Worm (Caenorhabditis elegans) whole organism, late embryonic: ENCODE results near the gene ilcr-1.
A peak's percentile ranks its signal among the peaks of the same experiment; 100 is the strongest.

Experiments used
- K02D7.2 ChIP-seq: sonication (generic microtip); optimal IDR thresholded peaks from 2 replicates; lab custom pipeline; 2017; ENCODE audit warnings: mild to moderate bottlenecking, missing genetic modification characterization, missing compliant biosample characterization
- K09A11.1 ChIP-seq: sonication (generic microtip); optimal IDR thresholded peaks from 2 replicates; lab custom pipeline; 2017; ENCODE audit warnings: antibody characterized with exemption, mild to moderate bottlenecking, missing genetic modification characterization, missing compliant biosample characterization; ENCODE audit not compliant: insufficient read depth
- Y22D7AL.16 ChIP-seq: sonication (generic microtip); optimal IDR thresholded peaks from 2 replicates; lab custom pipeline; 2016; ENCODE audit warnings: missing genetic modification characterization, missing compliant biosample characterization
- ceh-14 ChIP-seq: sonication (generic microtip); optimal IDR thresholded peaks from 2 replicates; lab custom pipeline; 2016; ENCODE audit warnings: missing genotype, missing genetic modification characterization, missing compliant biosample characterization
- ceh-18 ChIP-seq: sonication (generic microtip); optimal IDR thresholded peaks from 2 replicates; lab custom pipeline; 2016; ENCODE audit warnings: missing genetic modification characterization, missing compliant biosample characterization
- ceh-2 ChIP-seq: sonication (generic microtip); optimal IDR thresholded peaks from 2 replicates; lab custom pipeline; 2016; ENCODE audit warnings: missing genotype, missing genetic modification characterization, missing compliant biosample characterization
- ceh-24 ChIP-seq: sonication (generic microtip); optimal IDR thresholded peaks from 2 replicates; lab custom pipeline; 2016; ENCODE audit warnings: mild to moderate bottlenecking, missing genetic modification characterization, missing compliant biosample characterization
- ceh-31 ChIP-seq: sonication (generic microtip); optimal IDR thresholded peaks from 2 replicates; lab custom pipeline; 2016; ENCODE audit warnings: missing genetic modification characterization, missing compliant biosample characterization
- ceh-45 ChIP-seq: fragments of 200-800 bp; sonication (Bioruptor generic); IDR thresholded peaks from 2 replicates; pipeline ENCODE4 v1.3.6; 2022; ENCODE audit warnings: missing genetic modification reagents, missing genetic modification characterization, missing compliant biosample characterization
- ceh-9 ChIP-seq: sonication (generic microtip); optimal IDR thresholded peaks from 2 replicates; lab custom pipeline; 2016; ENCODE audit warnings: mild to moderate bottlenecking, missing genetic modification characterization, inconsistent platforms, missing compliant biosample characterization
- ets-4 ChIP-seq: sonication (generic microtip); optimal IDR thresholded peaks from 2 replicates; lab custom pipeline; 2016; ENCODE audit warnings: missing genetic modification characterization, missing compliant biosample characterization
- hlh-15 ChIP-seq: sonication (generic microtip); optimal IDR thresholded peaks from 2 replicates; lab custom pipeline; 2016; ENCODE audit warnings: missing genetic modification characterization, missing compliant biosample characterization
- hlh-30 ChIP-seq: sonication (generic microtip); optimal IDR thresholded peaks from 2 replicates; lab custom pipeline; 2017; ENCODE audit warnings: antibody characterized with exemption, missing genetic modification characterization, missing compliant biosample characterization; ENCODE audit not compliant: insufficient read depth
- hlh-6 ChIP-seq: sonication (generic microtip); optimal IDR thresholded peaks from 2 replicates; lab custom pipeline; 2016; ENCODE audit warnings: missing genotype, missing genetic modification characterization, missing compliant biosample characterization
- mec-3 ChIP-seq: sonication (generic microtip); optimal IDR thresholded peaks from 2 replicates; lab custom pipeline; 2016; ENCODE audit warnings: borderline replicate concordance, missing genetic modification characterization, missing compliant biosample characterization
- nfya-1 ChIP-seq: sonication (generic microtip); optimal IDR thresholded peaks from 2 replicates; lab custom pipeline; 2017; ENCODE audit warnings: missing genetic modification characterization, mild to moderate bottlenecking, missing compliant biosample characterization, antibody characterized with exemption, moderate library complexity
- npax-4 ChIP-seq: sonication (generic microtip); optimal IDR thresholded peaks from 2 replicates; lab custom pipeline; 2016; ENCODE audit warnings: missing genetic modification characterization, missing compliant biosample characterization
- pat-9 ChIP-seq: fragments of 200-800 bp; sonication (Bioruptor generic); optimal IDR thresholded peaks from 2 replicates; lab custom pipeline; 2018; ENCODE audit warnings: mild to moderate bottlenecking, missing genetic modification characterization, moderate library complexity, missing compliant biosample characterization
- pros-1 ChIP-seq: fragments of 150-350 bp; optimal IDR thresholded peaks from 2 replicates; lab custom pipeline; 2014; ENCODE audit warnings: missing biosample characterization, missing genetic modification reagents, missing genetic modification characterization
- sdc-2 ChIP-seq: sonication (generic microtip); optimal IDR thresholded peaks from 2 replicates; lab custom pipeline; 2016; ENCODE audit warnings: missing genotype, missing genetic modification characterization, missing compliant biosample characterization
- sox-2 ChIP-seq: fragments of 200-800 bp; sonication (Bioruptor generic); IDR thresholded peaks from 2 replicates; pipeline ENCODE4 v1.3.6; 2022; ENCODE audit warnings: missing genetic modification reagents, missing genetic modification characterization, missing compliant biosample characterization
- tbx-2 ChIP-seq: sonication (generic microtip); optimal IDR thresholded peaks from 2 replicates; lab custom pipeline; 2016; ENCODE audit warnings: missing genetic modification characterization, missing compliant biosample characterization
- unc-42 ChIP-seq: sonication (generic microtip); optimal IDR thresholded peaks from 2 replicates; lab custom pipeline; 2016; ENCODE audit warnings: missing genotype, missing genetic modification characterization, missing compliant biosample characterization
- unc-55 ChIP-seq: sonication (generic microtip); optimal IDR thresholded peaks from 2 replicates; lab custom pipeline; 2017; ENCODE audit warnings: missing biosample characterization, missing genetic modification reagents, missing genetic modification characterization
- unc-86 ChIP-seq: sonication (generic microtip); optimal IDR thresholded peaks from 2 replicates; lab custom pipeline; 2016; ENCODE audit warnings: missing genetic modification characterization, missing compliant biosample characterization
- zip-5 ChIP-seq: sonication (generic microtip); optimal IDR thresholded peaks from 2 replicates; lab custom pipeline; 2016; ENCODE audit warnings: missing genetic modification characterization, missing compliant biosample characterization

The ilcr-1 gene

DNA sequence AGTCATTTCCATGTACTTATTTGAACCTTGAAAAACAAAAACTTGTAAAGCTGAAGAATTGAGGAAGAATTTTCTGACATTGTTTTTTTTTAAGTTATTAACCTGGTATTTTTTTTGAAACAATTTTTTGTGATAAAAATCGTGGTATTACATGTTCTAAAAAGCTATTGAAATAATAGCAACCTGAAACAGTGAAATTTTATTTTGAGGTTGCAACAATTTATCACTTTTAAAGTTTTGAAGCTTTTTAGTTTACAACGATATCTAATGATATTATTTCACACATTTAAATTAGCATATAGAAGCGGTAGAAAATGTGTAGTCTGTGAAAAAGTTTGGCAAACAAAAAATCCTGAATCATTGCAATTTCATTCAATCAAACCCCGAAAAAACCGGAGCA lies 18.7 kb upstream of the ilcr-1 start:
- TF ChIP-seq ceh-14 (tag; lab: Kevin White, UChicago): no peak

DNA sequence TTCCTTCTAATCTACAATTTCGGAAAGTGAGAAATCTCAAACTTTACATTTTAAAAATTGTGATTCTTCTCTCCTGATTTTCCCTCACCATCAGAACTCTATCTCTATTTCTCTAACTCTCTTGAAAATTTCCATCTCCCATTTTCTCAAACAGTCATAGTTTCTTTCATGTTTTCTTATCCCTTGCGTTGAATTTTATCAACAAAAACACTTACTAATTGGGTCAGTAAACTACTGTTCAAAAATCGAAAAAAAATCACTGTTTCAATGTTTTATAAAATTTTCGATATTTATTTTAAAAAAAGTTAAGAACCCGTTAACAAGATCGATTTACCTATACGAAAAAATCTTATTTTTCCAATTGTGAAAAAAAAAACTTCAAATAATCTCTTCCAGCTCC lies 17.1 kb upstream of the ilcr-1 start:
- TF ChIP-seq hlh-30 (tag; lab: Kevin White, UChicago) (no peak), pros-1 (tag; lab: Kevin White, UChicago) (no peak), zip-5 (tag; lab: Kevin White, UChicago) (no peak), ceh-45 (no peak), sdc-2 (tag; lab: Kevin White, UChicago) (no peak), mec-3 (tag; lab: Kevin White, UChicago) (no peak), unc-55 (GFP tag; lab: Kevin White, UChicago) (no peak), hlh-15 (tag; lab: Kevin White, UChicago) (no peak), pat-9 (no peak), tbx-2 (no peak), hlh-6 (tag; lab: Kevin White, UChicago) (no peak), ets-4 (tag; lab: Kevin White, UChicago) (no peak), K02D7.2 (tag; lab: Kevin White, UChicago) (no peak)

DNA sequence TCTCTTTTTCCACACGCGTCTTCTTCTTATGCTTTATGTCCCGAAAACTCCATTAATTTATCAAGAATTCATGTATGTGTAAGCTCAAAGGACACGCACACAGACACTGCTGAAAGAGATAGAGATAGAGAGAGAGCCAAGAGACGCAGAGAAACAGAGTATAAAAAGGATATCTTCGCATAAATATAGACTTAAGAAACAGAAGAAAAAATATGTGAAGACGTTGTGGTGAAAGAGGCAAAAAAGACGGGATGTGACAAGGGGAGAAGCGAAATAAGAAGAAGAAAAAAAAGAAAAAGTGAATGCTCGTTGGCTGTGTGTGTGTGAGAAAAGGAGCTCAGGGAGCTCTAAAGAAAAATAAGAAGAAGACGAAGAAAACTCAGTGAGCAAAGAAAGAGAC lies 15.5 kb upstream of the ilcr-1 start:
- TF ChIP-seq pros-1 (tag; lab: Kevin White, UChicago): no peak
- no peak for TF ChIP-seq ceh-9
- TF ChIP-seq ceh-18 (tag; lab: Kevin White, UChicago): peak; percentile 30
- TF ChIP-seq unc-86 (tag; lab: Kevin White, UChicago): no peak
- peak; percentile 18 for TF ChIP-seq ceh-31 (tag; lab: Kevin White, UChicago)
- peak; percentile 66 for TF ChIP-seq unc-42
- peak; percentile 0 for TF ChIP-seq unc-55 (GFP tag; lab: Kevin White, UChicago)
- peak; percentile 18 for TF ChIP-seq nfya-1

DNA sequence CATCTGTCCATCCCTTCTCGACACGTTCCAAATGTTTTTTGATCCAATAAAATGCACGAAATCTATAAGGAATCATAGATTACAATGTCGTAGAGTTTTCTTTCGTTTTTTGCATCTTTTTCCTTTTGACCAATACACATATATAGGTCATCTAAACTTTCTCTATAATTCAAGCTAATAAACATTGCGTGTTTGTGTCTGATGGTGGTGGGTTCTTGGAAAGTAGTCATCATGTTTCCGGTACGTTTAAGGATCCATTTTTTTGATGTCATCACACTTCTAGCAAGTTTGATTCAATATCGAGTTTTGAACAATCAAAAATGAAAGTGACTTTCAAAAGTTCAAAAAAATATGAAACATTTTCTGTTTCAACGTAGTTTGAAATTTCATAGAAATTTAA lies 7.4 kb upstream of the ilcr-1 start:
- TF ChIP-seq ceh-2 (tag; lab: Kevin White, UChicago) (no peak), npax-4 (no peak), ceh-24 (no peak), ets-4 (tag; lab: Kevin White, UChicago) (no peak)

DNA sequence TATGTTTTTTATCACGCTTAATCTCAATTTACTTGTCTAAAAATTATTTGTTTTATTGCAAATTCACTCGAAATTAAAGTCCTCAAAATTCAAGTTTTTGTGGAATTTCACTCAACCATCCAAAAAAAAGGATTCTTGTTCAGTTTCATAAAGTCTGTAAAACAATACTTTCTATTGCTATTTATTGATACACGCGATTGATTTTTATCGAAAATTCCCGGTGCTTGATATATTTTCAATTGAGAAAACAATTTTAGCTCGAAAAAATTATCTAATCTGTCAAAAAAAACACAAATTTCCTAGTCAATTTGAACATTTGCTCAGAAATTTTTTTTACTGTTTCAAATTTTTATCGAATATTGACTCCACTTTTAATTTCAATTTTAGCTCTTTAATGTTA lies 6.3 kb upstream of the ilcr-1 start:
- TF ChIP-seq ceh-45 (no peak), ceh-14 (tag; lab: Kevin White, UChicago) (no peak), npax-4 (no peak)
- TF ChIP-seq, all 69 proteins: peak for 0

DNA sequence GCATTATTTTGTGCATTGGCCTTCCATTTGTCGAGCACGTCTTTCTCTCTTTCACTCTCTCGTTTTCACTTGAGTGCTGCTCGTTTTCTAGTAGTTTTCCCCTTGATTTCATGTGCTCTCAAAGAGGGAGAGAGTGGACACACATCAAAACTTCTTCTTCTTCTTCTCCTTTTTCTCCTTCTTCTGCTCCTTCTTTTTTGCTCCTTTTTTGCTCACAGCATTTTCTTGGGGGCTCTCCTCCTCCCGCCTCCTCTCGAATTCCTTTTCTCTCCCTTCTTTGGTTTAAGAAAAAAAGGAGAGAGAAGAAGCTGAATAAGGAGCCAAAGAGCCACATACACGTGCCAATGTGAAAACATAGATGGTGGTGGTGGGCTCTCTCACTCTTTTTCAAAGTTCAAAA lies 3.7 kb upstream of the ilcr-1 start:
- TF ChIP-seq unc-42 (peak; percentile 56), Y22D7AL.16 (tag; lab: Kevin White, UChicago) (no peak), K09A11.1 (tag; lab: Kevin White, UChicago) (no peak), sdc-2 (tag; lab: Kevin White, UChicago) (peak; percentile 1), ceh-31 (tag; lab: Kevin White, UChicago) (peak; percentile 53), tbx-2 (peak; percentile 11)

DNA sequence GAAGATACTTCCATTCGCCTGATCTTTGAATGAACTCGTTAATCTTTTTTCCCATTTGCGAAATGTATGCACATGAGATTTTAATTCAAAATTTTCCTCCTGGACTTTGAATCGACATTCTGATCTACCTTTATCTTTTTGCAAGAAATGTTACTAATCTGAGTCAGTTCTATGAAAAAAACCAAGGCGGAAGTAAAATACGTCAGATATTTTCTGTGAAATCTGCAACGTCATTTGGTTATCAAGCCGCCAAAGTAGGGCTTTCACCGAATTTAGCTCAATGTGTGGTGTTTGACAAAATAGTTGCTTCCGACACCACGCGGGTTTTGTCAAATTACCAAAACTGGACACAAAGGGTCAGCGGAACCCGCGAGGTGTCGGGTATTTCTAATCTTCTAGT lies 1.4 kb upstream of the ilcr-1 start:
- TF ChIP-seq sox-2 (GFP tag; lab: Robert Waterston, UW): no peak

DNA sequence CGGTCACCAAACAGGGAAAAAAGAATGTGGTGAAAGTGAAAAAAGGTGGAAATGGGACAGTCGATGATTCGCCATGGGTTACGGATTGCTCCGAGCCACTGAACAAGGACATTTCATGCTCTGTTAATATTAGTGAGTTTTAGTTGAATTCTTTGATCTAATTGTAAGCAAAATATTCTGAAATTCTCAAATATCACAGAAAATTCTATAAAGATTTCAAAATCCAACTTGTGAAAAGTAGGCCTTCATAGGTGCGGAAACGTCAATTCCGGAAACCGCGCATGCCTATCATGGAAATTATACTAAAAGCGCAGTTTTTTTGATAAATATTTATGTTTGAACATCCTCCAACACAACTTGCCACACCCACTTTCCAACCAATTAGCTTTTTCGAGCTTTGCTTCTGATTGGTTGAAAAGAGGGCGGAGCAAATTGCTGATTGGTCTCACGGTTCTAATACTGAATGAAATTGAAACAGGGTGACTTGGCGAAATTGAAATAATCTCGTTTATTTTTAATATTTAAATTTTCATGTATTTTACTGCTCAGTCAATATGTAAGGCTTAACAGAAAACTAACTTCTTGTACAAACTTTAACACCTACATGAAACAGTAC lies 621 bp downstream of the ilcr-1 start:
- no peak for TF ChIP-seq ceh-45
- peak; percentile 56 for TF ChIP-seq nfya-1
